Worm (Caenorhabditis elegans) whole organism, L4/young adult: Measurements from ENCODE around the gene rmh-2.

Experiments used
- W03F9.2 ChIP-seq: fragments of 150-350 bp; optimal IDR thresholded peaks from 2 replicates; lab custom pipeline; 2014; ENCODE audit warnings: missing biosample characterization, missing genetic modification characterization
- dao-5 ChIP-seq: sonication (generic microtip); optimal IDR thresholded peaks from 2 replicates; lab custom pipeline; 2016; ENCODE audit warnings: missing genotype, missing genetic modification characterization, moderate library complexity, missing compliant biosample characterization
- him-1 ChIP-seq: sonication (generic microtip); optimal IDR thresholded peaks from 2 replicates; lab custom pipeline; 2016; ENCODE audit warnings: missing genotype, missing genetic modification reagents, missing genetic modification characterization, missing compliant biosample characterization

The rmh-2 gene

DNA sequence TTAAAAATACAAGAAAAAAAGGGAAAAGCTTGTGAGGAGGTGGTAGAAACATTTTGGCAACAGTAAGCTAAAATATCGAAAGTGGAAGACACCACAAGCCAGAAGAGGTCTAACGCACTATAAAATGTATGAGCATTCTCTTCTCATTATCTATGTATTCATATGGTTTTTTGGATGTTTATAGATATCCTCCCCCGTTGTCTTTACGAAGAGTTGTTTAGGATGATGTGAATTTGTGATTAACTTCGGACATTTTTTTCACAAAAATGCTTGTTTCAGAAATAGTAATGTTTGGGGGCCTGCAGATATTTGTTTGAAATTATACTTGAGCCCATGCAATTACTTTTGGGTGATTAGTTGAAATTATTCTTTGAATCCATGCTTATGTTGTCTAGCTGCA is 15.6 kb downstream of the rmh-2 start, which contains the start of gene mec-9:
TSS of gene mec-9 (minus strand) at position 101 of the 400 bp plus-strand sequence.
- TF ChIP-seq W03F9.2 (tag; lab: Kevin White, UChicago) (no peak), him-1 (no peak), dao-5 (tag; lab: Kevin White, UChicago) (no peak)

DNA sequence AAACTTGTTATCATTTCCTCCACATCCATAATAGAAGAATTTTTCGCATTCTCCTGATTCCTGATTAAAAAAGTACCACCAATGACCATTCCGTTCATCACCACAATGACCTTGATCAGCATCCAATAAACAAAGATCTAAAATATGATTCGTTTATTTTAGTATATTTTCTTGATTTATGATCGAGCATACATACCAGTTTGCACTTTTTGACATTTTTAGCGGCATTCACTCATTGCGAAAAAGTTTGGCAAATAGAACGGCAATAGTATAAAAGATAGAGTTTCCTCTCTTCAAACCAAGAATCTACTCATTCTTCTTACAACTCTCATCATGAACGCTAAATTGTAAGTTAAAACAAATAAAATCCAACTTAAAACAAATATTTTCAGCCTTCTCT is 16.7 kb downstream of the rmh-2 start, which contains the start of gene fipr-10:
TSS of gene fipr-10 (plus strand) at position 301 of the 400 bp plus-strand sequence.
- TF ChIP-seq him-1 (no peak), W03F9.2 (tag; lab: Kevin White, UChicago) (no peak), dao-5 (tag; lab: Kevin White, UChicago) (no peak)

DNA sequence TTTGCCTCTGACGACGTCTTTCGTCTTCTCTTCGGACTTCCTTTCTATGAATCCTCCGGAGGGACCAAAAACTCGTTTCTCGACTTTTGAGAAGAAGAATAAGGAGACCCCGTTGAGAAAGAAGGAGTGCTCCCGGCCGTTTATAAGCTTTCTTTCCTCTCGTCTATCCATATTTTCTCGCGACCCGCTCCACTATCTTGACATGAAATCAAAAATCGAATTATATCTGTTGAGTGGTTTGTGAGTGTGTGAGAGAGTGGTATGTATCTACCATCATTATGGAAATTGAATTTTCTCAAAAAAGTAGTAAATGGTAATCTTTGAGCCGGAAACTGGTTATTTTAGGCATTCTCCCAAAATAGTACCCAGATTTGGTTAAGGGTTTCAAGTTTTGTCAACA is 19.4 kb downstream of the rmh-2 start:
- TF ChIP-seq dao-5 (tag; lab: Kevin White, UChicago), result no peak
- TF ChIP-seq W03F9.2 (tag; lab: Kevin White, UChicago), result no peak
- no peak for TF ChIP-seq him-1

DNA sequence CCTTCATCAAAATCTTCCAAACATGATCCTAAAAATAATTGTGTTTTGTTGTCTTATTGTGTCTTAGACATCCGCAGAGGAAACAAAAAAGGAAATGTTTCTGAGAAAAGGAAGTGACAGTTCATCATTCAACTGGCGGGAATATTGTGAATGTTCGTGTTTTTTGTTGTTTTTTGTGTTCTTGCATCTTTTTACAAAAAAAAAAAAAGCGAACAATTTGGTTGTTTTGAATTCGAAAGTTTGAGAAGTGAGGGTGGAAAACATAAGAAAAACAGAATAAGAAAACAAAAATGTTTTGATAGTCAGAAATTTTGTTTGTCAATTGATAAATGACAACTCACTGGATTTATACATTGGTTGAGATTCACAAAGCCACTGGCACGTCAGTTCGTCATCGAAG is 21.0 kb downstream of the rmh-2 start:
- TF ChIP-seq W03F9.2 (tag; lab: Kevin White, UChicago) (no peak), him-1 (no peak), dao-5 (tag; lab: Kevin White, UChicago) (no peak)

DNA sequence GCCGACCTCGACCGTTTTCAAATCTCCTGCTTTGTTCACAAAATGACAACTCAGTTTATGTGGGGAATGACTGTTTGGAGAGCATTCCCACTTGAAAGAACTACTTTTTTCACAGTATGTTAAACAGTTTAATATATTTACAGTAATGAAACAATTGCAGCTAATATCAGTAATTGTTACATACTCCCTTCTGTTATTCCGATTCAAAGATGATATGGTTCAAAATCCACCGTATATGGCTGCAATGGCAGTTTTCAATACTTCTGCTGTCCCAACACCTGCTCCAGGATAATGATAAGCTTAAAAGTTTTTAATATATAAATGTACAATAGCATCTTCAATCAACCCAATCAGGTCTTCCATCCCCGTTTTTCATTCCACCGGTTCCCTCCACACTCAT is 23.4 kb downstream of the rmh-2 start:
- TF ChIP-seq dao-5 (tag; lab: Kevin White, UChicago) (no peak), W03F9.2 (tag; lab: Kevin White, UChicago) (no peak), him-1 (no peak)

DNA sequence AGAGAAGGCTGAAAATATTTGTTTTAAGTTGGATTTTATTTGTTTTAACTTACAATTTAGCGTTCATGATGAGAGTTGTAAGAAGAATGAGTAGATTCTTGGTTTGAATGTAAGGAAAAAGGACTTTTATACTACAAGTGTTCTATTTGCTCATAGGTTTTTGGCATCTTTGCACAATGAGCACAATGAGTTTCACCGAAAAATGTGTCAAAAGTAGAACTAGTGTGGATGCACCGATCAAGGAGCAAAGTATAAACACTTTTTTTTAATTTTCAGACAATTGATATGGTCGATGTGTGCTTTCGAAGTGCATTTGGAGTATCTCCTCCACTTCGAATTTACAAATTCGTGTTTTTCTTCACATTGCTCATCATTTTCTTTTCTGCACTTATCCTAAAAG is 24.5 kb downstream of the rmh-2 start, which contains the start of gene fipr-11:
TSS of gene fipr-11 (minus strand) at position 101 of the 400 bp plus-strand sequence.
- TF ChIP-seq W03F9.2 (tag; lab: Kevin White, UChicago), result no peak
- TF ChIP-seq him-1, result no peak
- TF ChIP-seq dao-5 (tag; lab: Kevin White, UChicago), result no peak

DNA sequence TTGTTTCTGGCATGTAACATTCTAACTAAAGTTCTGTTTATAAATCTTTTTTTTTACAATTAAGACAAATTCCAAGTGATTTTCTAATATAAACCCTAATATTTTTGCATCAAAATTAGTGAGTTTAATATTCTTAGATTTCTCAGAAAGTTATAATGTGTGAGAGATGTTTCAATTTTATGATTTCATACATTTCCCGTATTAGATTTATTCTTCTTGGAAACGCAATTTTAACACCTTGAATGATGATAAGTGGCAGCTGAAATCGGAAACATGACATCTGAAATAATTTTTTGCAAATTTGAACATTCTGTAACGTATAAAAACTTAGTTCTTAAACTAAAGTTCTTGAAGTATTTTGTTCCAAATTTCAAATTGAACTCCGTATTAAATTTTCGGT is 29.5 kb downstream of the rmh-2 start:
- no peak for TF ChIP-seq dao-5 (tag; lab: Kevin White, UChicago)
- TF ChIP-seq W03F9.2 (tag; lab: Kevin White, UChicago), result no peak
- no peak for TF ChIP-seq him-1

DNA sequence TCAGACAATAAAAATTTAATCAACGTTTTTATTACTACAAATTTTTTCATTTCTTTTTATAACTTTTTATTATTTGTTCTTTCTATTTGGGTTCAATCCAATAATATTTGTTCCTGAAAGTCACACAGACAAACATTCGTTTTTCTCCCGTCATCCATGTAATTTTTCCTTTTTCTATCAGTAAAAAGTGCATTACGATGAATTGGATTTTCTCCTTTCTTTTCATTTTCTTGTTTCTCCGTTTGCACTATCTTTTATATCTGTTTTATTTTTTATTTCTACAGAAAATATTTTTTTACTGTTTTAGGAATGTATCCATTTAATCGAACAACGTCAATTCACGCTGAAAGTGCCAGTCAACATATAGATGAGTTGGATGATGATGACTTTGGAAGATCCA is 31.3 kb downstream of the rmh-2 start, which contains the start of gene egl-47:
TSS of gene egl-47 (plus strand) at position 301 of the 400 bp plus-strand sequence.
- TF ChIP-seq him-1, result no peak
- no peak for TF ChIP-seq dao-5 (tag; lab: Kevin White, UChicago)
- no peak for TF ChIP-seq W03F9.2 (tag; lab: Kevin White, UChicago)

DNA sequence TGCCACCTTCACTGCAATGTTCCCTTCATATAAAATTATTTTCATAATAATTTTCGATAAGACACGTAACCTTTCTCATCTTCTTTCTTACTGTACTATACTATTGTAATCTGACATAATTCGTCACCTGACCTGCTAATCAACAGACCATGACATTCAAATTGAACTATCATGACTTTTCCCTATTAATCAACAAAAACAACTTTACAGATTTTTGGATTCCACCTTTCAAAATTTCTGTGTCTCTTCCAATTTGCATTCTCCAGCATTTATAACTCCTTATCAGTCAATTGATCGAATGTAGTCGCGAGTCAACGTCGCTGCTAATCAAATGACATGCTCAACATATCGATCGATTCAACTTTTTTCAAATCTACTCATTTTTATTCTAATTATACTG is 40.9 kb downstream of the rmh-2 start, which contains the start of gene fshr-1:
TSS of gene fshr-1 (plus strand) at position 209 of the 400 bp plus-strand sequence.
- TF ChIP-seq dao-5 (tag; lab: Kevin White, UChicago) (no peak), W03F9.2 (tag; lab: Kevin White, UChicago) (no peak), him-1 (no peak)

DNA sequence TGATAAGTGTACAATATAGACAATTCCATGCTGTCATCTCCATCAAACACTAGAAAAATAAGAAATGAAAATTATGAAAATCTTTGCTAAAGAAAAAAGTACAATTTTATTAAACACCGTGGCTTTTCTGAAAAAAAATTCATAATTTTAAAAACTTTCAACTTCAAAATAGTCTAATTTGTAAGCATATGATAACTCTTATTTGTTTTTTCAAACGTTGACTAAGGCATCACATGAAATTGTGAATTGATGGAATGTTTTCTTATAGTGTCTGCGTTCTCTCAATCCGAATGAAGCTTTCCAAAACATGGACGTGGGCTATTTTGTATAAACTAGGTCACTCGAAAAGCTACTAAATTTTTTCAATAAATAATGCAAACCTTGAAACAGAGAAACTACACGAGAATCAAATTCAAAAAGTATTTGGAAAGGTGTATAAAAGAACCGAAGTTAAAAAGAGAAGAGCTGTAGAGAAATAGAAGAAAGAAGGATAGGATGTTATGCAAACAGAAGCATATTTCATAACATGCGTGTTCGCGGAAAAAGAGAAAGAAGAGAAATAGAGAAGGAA is 44.6 kb downstream of the rmh-2 start, which contains the start of gene clp-9:
TSS of gene clp-9 (minus strand) at position 51 of the 571 bp plus-strand sequence.
- TF ChIP-seq him-1 (no peak), dao-5 (tag; lab: Kevin White, UChicago) (no peak), W03F9.2 (tag; lab: Kevin White, UChicago) (no peak)

DNA sequence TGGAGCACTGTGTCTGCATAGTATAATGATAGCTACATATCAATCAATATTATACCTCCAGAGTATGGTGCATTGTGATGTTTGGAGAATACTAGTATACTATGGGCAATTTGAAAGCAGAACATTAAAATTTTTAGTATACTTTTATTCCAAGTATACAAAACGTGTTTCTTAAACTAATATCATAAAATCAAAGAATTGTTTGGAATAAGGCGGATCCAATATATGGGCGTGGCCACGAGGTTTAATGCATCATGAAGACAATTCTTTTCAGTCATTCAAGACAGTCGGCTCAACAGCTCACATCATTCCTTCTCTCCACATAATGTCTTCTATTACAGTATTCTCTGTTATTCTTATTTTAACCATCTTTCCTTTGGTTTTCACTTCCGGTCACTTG is 50.7 kb downstream of the rmh-2 start, which contains the start of gene sdz-31:
TSS of gene sdz-31 (plus strand) at position 301 of the 400 bp plus-strand sequence.
- TF ChIP-seq him-1, result no peak
- no peak for TF ChIP-seq dao-5 (tag; lab: Kevin White, UChicago)

DNA sequence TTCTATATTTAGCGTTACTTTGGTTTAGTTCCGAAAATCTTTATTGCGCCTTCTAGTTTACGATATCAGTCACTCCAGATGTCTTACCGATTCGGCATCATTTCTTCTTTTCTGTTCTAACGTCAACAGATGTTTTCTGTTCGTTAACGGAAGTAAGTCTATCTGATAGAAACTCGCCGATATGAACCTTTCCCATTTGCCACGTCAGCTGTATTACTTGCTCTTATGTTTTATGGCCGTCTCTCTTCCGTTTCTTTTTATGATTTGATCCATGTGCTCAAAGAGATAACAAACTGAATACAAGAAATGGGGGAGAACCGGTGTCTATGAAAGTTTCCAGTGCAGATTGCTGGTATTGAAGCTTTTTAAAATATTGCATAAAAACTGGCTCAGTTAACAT is 51.2 kb downstream of the rmh-2 start, which contains the start of gene srab-26:
TSS of gene srab-26 (minus strand) at position 101 of the 400 bp plus-strand sequence.
- TF ChIP-seq him-1 (no peak), dao-5 (tag; lab: Kevin White, UChicago) (no peak), W03F9.2 (tag; lab: Kevin White, UChicago) (no peak)
